Fruit fly (Drosophila melanogaster): ENCODE results near the gene CG12531.

The CG12531 gene

dm6 chrX:19712898-19713627 lies 5.7 kb upstream of the CG12531 start, which contains the start of gene meso18E:
meso18E (minus strand) TSS chrX:19713045.
- TF ChIP-seq CG17385 (GFP tag; optimal IDR thresholded peaks at IDR 0.05) (no peak), CG8478 (optimal IDR thresholded peaks at IDR 0.05) (peak; percentile 68), Dek (tag; optimal IDR thresholded peaks at IDR 0.05) (no peak), CG10565 (GFP tag; optimal IDR thresholded peaks at IDR 0.05) (no peak), ttk (GFP tag; IDR thresholded peaks at IDR 0.05) (no peak), Deaf1 (tag; optimal IDR thresholded peaks at IDR 0.05) (peak; percentile 95), row (GFP tag; IDR thresholded peaks at IDR 0.05) (no peak), pfk (GFP tag; optimal IDR thresholded peaks at IDR 0.05) (peak; percentile 53), Scr (GFP tag; IDR thresholded peaks at IDR 0.05; ENCODE audit: partially characterized antibody) (no peak), tin (GFP tag; optimal IDR thresholded peaks at IDR 0.05) (no peak), CG5180 (GFP tag; optimal IDR thresholded peaks at IDR 0.05) (peak; percentile 18), CG12659 (GFP tag; optimal IDR thresholded peaks at IDR 0.05) (no peak), CG12219 (GFP tag; optimal IDR thresholded peaks at IDR 0.05) (no peak), pros (GFP tag; optimal IDR thresholded peaks at IDR 0.05) (no peak), so (GFP tag; IDR thresholded peaks at IDR 0.05) (no peak), CG9797 (GFP tag; optimal IDR thresholded peaks at IDR 0.05) (no peak), CG30020 (tag; optimal IDR thresholded peaks at IDR 0.05) (no peak), esg (GFP tag; conservative IDR thresholded peaks at IDR 0.05) (no peak), Trl (optimal IDR thresholded peaks at IDR 0.05) (peak in 1 of 2 experiments; percentile 48), Trl (GFP tag; optimal IDR thresholded peaks at IDR 0.05) (no peak), Hr39 (optimal IDR thresholded peaks at IDR 0.05) (peak; percentile 97), dan (GFP tag; IDR thresholded peaks at IDR 0.05) (no peak), CG32767 (GFP tag; IDR thresholded peaks at IDR 0.05) (peak; percentile 19; the same call in 1 of the 2 replicates), CG11695 (GFP tag; IDR thresholded peaks at IDR 0.05) (no peak), CG1602 (GFP tag; optimal IDR thresholded peaks at IDR 0.05) (no peak), crol (GFP tag; IDR thresholded peaks at IDR 0.05) (peak; percentile 91), CG6254 (GFP tag; optimal IDR thresholded peaks at IDR 0.05) (no peak), ken (GFP tag; IDR thresholded peaks at IDR 0.05) (no peak), CG34376 (GFP tag; optimal IDR thresholded peaks at IDR 0.05) (no peak), CG10543 (GFP tag; optimal IDR thresholded peaks at IDR 0.05) (peak; percentile 69), BtbVII (GFP tag; optimal IDR thresholded peaks at IDR 0.05) (no peak), CG1792 (GFP tag; optimal IDR thresholded peaks at IDR 0.05) (no peak), CG14860 (GFP tag; IDR thresholded peaks at IDR 0.05; ENCODE audit: partially characterized antibody) (no peak), Fer2 (tag; optimal IDR thresholded peaks at IDR 0.05) (no peak), CTCF (GFP tag; optimal IDR thresholded peaks at IDR 0.05) (no peak), CG2202 (tag; optimal IDR thresholded peaks at IDR 0.05) (no peak), tx (GFP tag; optimal IDR thresholded peaks at IDR 0.05) (no peak), dmrt99B (tag; optimal IDR thresholded peaks at IDR 0.05) (no peak), chinmo (GFP tag; IDR thresholded peaks at IDR 0.05; ENCODE audit: partially characterized antibody) (0 out of 4 replicates have a peak, but pooled peaks have one; percentile 7), org-1 (GFP tag; optimal IDR thresholded peaks at IDR 0.05) (no peak), kah (GFP tag; optimal IDR thresholded peaks at IDR 0.05) (no peak), Dfd (GFP tag; optimal IDR thresholded peaks at IDR 0.05) (peak in 1 of 2 experiments; percentile 1), CG14050 (GFP tag; IDR thresholded peaks at IDR 0.05) (no peak), CG6854 (GFP tag; optimal IDR thresholded peaks at IDR 0.05) (no peak), bowl (GFP tag; IDR thresholded peaks at IDR 0.05) (no peak), Adf1 (GFP tag; IDR thresholded peaks at IDR 0.05) (peak; percentile 65), danr (GFP tag; IDR thresholded peaks at IDR 0.05) (no peak), Hmr (GFP tag; optimal IDR thresholded peaks at IDR 0.05) (no peak), CG12769 (tag; optimal IDR thresholded peaks at IDR 0.05) (peak; percentile 86), sima (GFP tag; optimal IDR thresholded peaks at IDR 0.05) (no peak), cg (GFP tag; optimal IDR thresholded peaks at IDR 0.05) (peak; percentile 85), CG3847 (GFP tag; IDR thresholded peaks at IDR 0.05) (no peak)
